Worm (Caenorhabditis elegans) whole organism, mixed stage, embryonic: ENCODE measurements around the gene tdpo-1.

Source experiments
- blmp-1 ChIP-seq: fragments of 150-350 bp; optimal IDR thresholded peaks from 2 replicates; lab custom pipeline; 2014; ENCODE audit warnings: missing biosample characterization, missing genetic modification characterization
- ceh-39 ChIP-seq: fragments of 150-350 bp; optimal IDR thresholded peaks from 2 replicates; lab custom pipeline; 2014; ENCODE audit warnings: missing biosample characterization, missing genetic modification characterization
- elt-3 ChIP-seq: fragments of 150-350 bp; optimal IDR thresholded peaks from 2 replicates; lab custom pipeline; 2014; ENCODE audit warnings: missing biosample characterization, missing genetic modification characterization
- lin-32 ChIP-seq: fragments of 200-800 bp; sonication (Bioruptor generic); optimal IDR thresholded peaks from 2 replicates; lab custom pipeline; 2018; ENCODE audit warnings: mild to moderate bottlenecking, missing genetic modification characterization, missing compliant biosample characterization
- lsy-2 ChIP-seq: fragments of 150-350 bp; optimal IDR thresholded peaks from 2 replicates; lab custom pipeline; 2014; ENCODE audit warnings: missing biosample characterization, missing genetic modification characterization
- nhr-2 ChIP-seq: fragments of 150-350 bp; optimal IDR thresholded peaks from 2 replicates; lab custom pipeline; 2014; ENCODE audit warnings: missing biosample characterization, missing genetic modification characterization
- nhr-237 ChIP-seq: fragments of 150-350 bp; optimal IDR thresholded peaks from 2 replicates; lab custom pipeline; 2014; ENCODE audit warnings: missing biosample characterization, missing genetic modification characterization
- nhr-28 ChIP-seq: fragments of 150-350 bp; optimal IDR thresholded peaks from 2 replicates; lab custom pipeline; 2014; ENCODE audit warnings: missing biosample characterization, missing genetic modification characterization
- sem-2 ChIP-seq: fragments of 200-800 bp; sonication (Bioruptor generic); optimal IDR thresholded peaks from 2 replicates; lab custom pipeline; 2018; ENCODE audit warnings: mild to moderate bottlenecking, missing genetic modification characterization, missing compliant biosample characterization
- unc-39 ChIP-seq: fragments of 150-350 bp; optimal IDR thresholded peaks from 2 replicates; lab custom pipeline; 2014; ENCODE audit warnings: missing biosample characterization, missing genetic modification characterization
- unc-62 ChIP-seq: fragments of 150-350 bp; optimal IDR thresholded peaks from 2 replicates; lab custom pipeline; 2014; ENCODE audit warnings: missing biosample characterization, missing genetic modification reagents, missing genetic modification characterization

DNA sequence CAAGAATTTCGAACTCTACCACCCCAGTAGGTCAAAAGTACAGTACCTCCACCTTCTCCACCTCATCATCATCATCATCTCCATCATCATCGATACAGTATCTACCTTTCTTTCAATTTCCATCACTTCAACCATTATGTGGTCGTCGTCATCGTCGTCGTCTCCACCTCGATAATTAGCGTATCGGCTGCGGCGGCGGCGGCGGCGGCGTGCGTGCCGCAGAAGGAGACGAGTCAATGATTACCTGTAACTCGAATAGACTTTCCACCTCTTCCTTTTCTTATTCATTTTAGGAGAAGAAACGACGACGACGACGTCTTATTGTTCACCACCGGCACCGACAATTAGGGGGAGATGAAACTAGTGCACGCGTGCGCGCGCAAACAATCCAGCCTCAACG lies 44.1 kb upstream of the tdpo-1 start:
- TF ChIP-seq blmp-1 (tag; lab: Kevin White, UChicago) (no peak), unc-39 (tag; lab: Kevin White, UChicago) (no peak), lsy-2 (tag; lab: Kevin White, UChicago) (no peak), ceh-39 (no peak), nhr-237 (tag; lab: Kevin White, UChicago) (no peak), lin-32 (GFP tag; lab: Kevin White, UChicago) (no peak), unc-62 (GFP tag; lab: Kevin White, UChicago) (no peak), sem-2 (no peak), nhr-2 (no peak), elt-3 (tag; lab: Kevin White, UChicago) (no peak), nhr-28 (tag; lab: Kevin White, UChicago) (no peak)
